Fruit fly (Drosophila melanogaster) whole organism, embryonic: Measurements from ENCODE around the gene hook.

ENCODE experiments used
- Ada2b ChIP-seq: fragments of 200-800 bp; sonication (Bioruptor generic); IDR thresholded peaks from 2 replicates; pipeline ENCODE4 v1.3.6; 2022; ENCODE audit warnings: missing biosample characterization, missing genetic modification characterization
- Aef1 ChIP-seq: fragments of 200-800 bp; sonication (Bioruptor generic); IDR thresholded peaks from 3 replicates; pipeline ENCODE4 v1.3.6; 2022; ENCODE audit warnings: missing biosample characterization, missing genetic modification characterization
- Bteb2 ChIP-seq: fragments of 200-800 bp; sonication (Bioruptor generic); optimal IDR thresholded peaks from 2 replicates; lab custom pipeline; 2016; ENCODE audit warnings: missing biosample characterization, missing genetic modification characterization
- CG1024 ChIP-seq: fragments of 200-800 bp; sonication (Bioruptor generic); IDR thresholded peaks from 2 replicates; pipeline ENCODE4 v1.3.6; 2022; ENCODE audit warnings: missing biosample characterization, missing genetic modification characterization
- CG10274 ChIP-seq: fragments of 200-800 bp; sonication (Bioruptor generic); optimal IDR thresholded peaks from 3 replicates; lab custom pipeline; 2017; ENCODE audit warnings: missing biosample characterization, mild to moderate bottlenecking, missing genetic modification characterization
- CG10366 ChIP-seq: fragments of 200-800 bp; sonication (Bioruptor generic); IDR thresholded peaks from 2 replicates; pipeline ENCODE4 v1.3.6; 2022; ENCODE audit warnings: missing biosample characterization, missing genetic modification characterization
- CG10462 ChIP-seq: fragments of 200-800 bp; sonication (Bioruptor generic); optimal IDR thresholded peaks from 2 replicates; lab custom pipeline; 2016; ENCODE audit warnings: missing biosample characterization, missing genetic modification characterization
- CG12391 ChIP-seq: fragments of 200-800 bp; sonication (Bioruptor generic); optimal IDR thresholded peaks from 3 replicates; lab custom pipeline; 2018; ENCODE audit warnings: missing biosample characterization, mild to moderate bottlenecking, missing genetic modification characterization, moderate library complexity
- CG16813 ChIP-seq: fragments of 200-800 bp; sonication (Bioruptor generic); IDR thresholded peaks from 3 replicates; pipeline ENCODE4 v1.3.6; 2022; ENCODE audit warnings: missing biosample characterization, missing genetic modification characterization; ENCODE audit not compliant: partially characterized antibody
- CG34376 ChIP-seq: fragments of 200-800 bp; sonication (Bioruptor generic); optimal IDR thresholded peaks from 2 replicates; lab custom pipeline; 2018; ENCODE audit warnings: missing biosample characterization, mild to moderate bottlenecking, missing genetic modification characterization
- CG3838 ChIP-seq: fragments of 200-800 bp; sonication (Bioruptor generic); optimal IDR thresholded peaks from 3 replicates; lab custom pipeline; 2016; ENCODE audit warnings: missing biosample characterization, missing genetic modification characterization
- CG3995 ChIP-seq: fragments of 200-800 bp; sonication (Bioruptor generic); optimal IDR thresholded peaks from 3 replicates; lab custom pipeline; 2016; ENCODE audit warnings: missing biosample characterization, missing genetic modification characterization
- CG4282 ChIP-seq: fragments of 200-800 bp; sonication (Bioruptor generic); optimal IDR thresholded peaks from 2 replicates; lab custom pipeline; 2016; ENCODE audit warnings: missing biosample characterization, missing genetic modification characterization
- CG4328 ChIP-seq: fragments of 200-800 bp; sonication (Bioruptor generic); optimal IDR thresholded peaks from 3 replicates; lab custom pipeline; 2017; ENCODE audit warnings: missing biosample characterization, missing genetic modification reagents, missing genetic modification characterization
- CG4360 ChIP-seq: fragments of 200-800 bp; sonication (Bioruptor generic); IDR thresholded peaks from 2 replicates; pipeline ENCODE4 v1.3.6; 2022; ENCODE audit warnings: missing biosample characterization, missing genetic modification characterization
- CG4707 ChIP-seq: fragments of 200-800 bp; sonication (Bioruptor generic); optimal IDR thresholded peaks from 2 replicates; lab custom pipeline; 2018; ENCODE audit warnings: missing biosample characterization, mild to moderate bottlenecking, missing genetic modification characterization, moderate library complexity
- CG7357 ChIP-seq: fragments of 200-800 bp; sonication (Bioruptor generic); IDR thresholded peaks from 3 replicates; pipeline ENCODE4 v1.3.6; 2022; ENCODE audit warnings: missing biosample characterization, missing genetic modification characterization
- CG8478 ChIP-seq: fragments of >200 bp; optimal IDR thresholded peaks from 2 replicates; lab custom pipeline; 2018
- CG9609 ChIP-seq: fragments of 200-800 bp; sonication (Bioruptor generic); optimal IDR thresholded peaks from 3 replicates; lab custom pipeline; 2016; ENCODE audit warnings: missing biosample characterization, missing genetic modification characterization
- CG9932 ChIP-seq: fragments of 200-800 bp; sonication (Bioruptor generic); IDR thresholded peaks from 2 replicates; pipeline ENCODE4 v1.3.6; 2022; ENCODE audit warnings: missing biosample characterization, missing genetic modification characterization
- CoRest ChIP-seq: fragments of 200-800 bp; sonication (Bioruptor generic); optimal IDR thresholded peaks from 3 replicates; lab custom pipeline; 2018; ENCODE audit warnings: missing biosample characterization, mild to moderate bottlenecking, missing genetic modification characterization, moderate library complexity
- Dbx ChIP-seq: fragments of 200-800 bp; sonication (Bioruptor generic); IDR thresholded peaks from 3 replicates; pipeline ENCODE4 v1.3.6; 2022; ENCODE audit warnings: missing biosample characterization, missing genetic modification characterization
- Dip3 ChIP-seq: fragments of 200-800 bp; sonication (Bioruptor generic); optimal IDR thresholded peaks from 3 replicates; lab custom pipeline; 2016; ENCODE audit warnings: missing biosample characterization, missing genetic modification characterization
- HHEX ChIP-seq: fragments of 200-800 bp; sonication (Bioruptor generic); optimal IDR thresholded peaks from 3 replicates; lab custom pipeline; 2017; ENCODE audit warnings: missing biosample characterization, mild to moderate bottlenecking, missing genetic modification characterization, missing genetic modification reagents
- Hmx ChIP-seq: fragments of 200-800 bp; sonication (Bioruptor generic); optimal IDR thresholded peaks from 2 replicates; lab custom pipeline; 2016; ENCODE audit warnings: missing biosample characterization, missing genetic modification characterization
- Hr3 ChIP-seq: fragments of 200-800 bp; sonication (Bioruptor generic); optimal IDR thresholded peaks from 3 replicates; lab custom pipeline; 2016; ENCODE audit warnings: missing biosample characterization, missing genetic modification characterization
- Hsf ChIP-seq: fragments of 200-800 bp; sonication (Bioruptor generic); optimal IDR thresholded peaks from 3 replicates; lab custom pipeline; 2016; ENCODE audit warnings: missing biosample characterization, missing genetic modification characterization
- Rfx ChIP-seq: fragments of 200-800 bp; sonication (Bioruptor generic); IDR thresholded peaks from 2 replicates; pipeline ENCODE4 v1.3.6; 2022; ENCODE audit warnings: missing biosample characterization, missing genetic modification characterization
- Rx ChIP-seq: fragments of 200-800 bp; sonication (Bioruptor generic); IDR thresholded peaks from 2 replicates; pipeline ENCODE4 v1.3.6; 2022; ENCODE audit warnings: missing biosample characterization, missing genetic modification characterization
- amos ChIP-seq: fragments of 200-800 bp; sonication (Bioruptor generic); IDR thresholded peaks from 2 replicates; pipeline ENCODE4 v1.3.6; 2022; ENCODE audit warnings: missing biosample characterization, missing genetic modification characterization; ENCODE audit not compliant: partially characterized antibody
- cato ChIP-seq: fragments of 200-800 bp; sonication (Bioruptor generic); optimal IDR thresholded peaks from 2 replicates; lab custom pipeline; 2016; ENCODE audit warnings: missing biosample characterization, missing genetic modification characterization, borderline replicate concordance
- dimm ChIP-seq: fragments of 200-800 bp; sonication (Bioruptor generic); IDR thresholded peaks from 2 replicates; pipeline ENCODE4 v1.3.6; 2022; ENCODE audit warnings: missing biosample characterization, missing genetic modification characterization
- dpn ChIP-seq, 2 experiments: fragments of 200-800 bp; sonication (Bioruptor generic); optimal IDR thresholded peaks; 3 replicates each; lab custom pipeline; 2016; ENCODE audit warnings: missing biosample characterization in 2 of 2, missing genetic modification characterization in 2 of 2
- esg ChIP-seq: fragments of 200-800 bp; sonication (Bioruptor generic); conservative IDR thresholded peaks from 2 replicates; pipeline ENCODE4 v1.3.6; 2022; ENCODE audit warnings: missing biosample characterization, missing genetic modification characterization
- eve ChIP-seq, 2 experiments: fragments of >200 bp; optimal IDR thresholded peaks; 2 replicates each; lab custom pipeline; 2017; ENCODE audit warnings: missing biosample characterization in 2 of 2, missing genetic modification characterization in 2 of 2
- ftz-f1 ChIP-seq: fragments of 200-800 bp; sonication (Bioruptor generic); optimal IDR thresholded peaks from 2 replicates; lab custom pipeline; 2016; ENCODE audit warnings: missing biosample characterization, missing genetic modification characterization
- fu2 ChIP-seq: fragments of 200-800 bp; sonication (Bioruptor generic); optimal IDR thresholded peaks from 2 replicates; lab custom pipeline; 2016; ENCODE audit warnings: missing biosample characterization, missing genetic modification characterization
- gce ChIP-seq: fragments of 200-800 bp; sonication (Bioruptor generic); IDR thresholded peaks from 3 replicates; pipeline ENCODE4 v1.3.6; 2022; ENCODE audit warnings: missing biosample characterization, missing genetic modification characterization
- inv ChIP-seq: fragments of 200-800 bp; sonication (Bioruptor generic); IDR thresholded peaks from 2 replicates; pipeline ENCODE4 v1.3.6; 2022; ENCODE audit warnings: missing biosample characterization, missing genetic modification characterization; ENCODE audit not compliant: partially characterized antibody
- jumu ChIP-seq: fragments of 200-800 bp; sonication (Bioruptor generic); optimal IDR thresholded peaks from 3 replicates; lab custom pipeline; 2016; ENCODE audit warnings: missing biosample characterization, missing genetic modification characterization
- kah ChIP-seq: fragments of 200-800 bp; sonication (Bioruptor generic); optimal IDR thresholded peaks from 2 replicates; lab custom pipeline; 2018; ENCODE audit warnings: missing biosample characterization, mild to moderate bottlenecking, missing genetic modification characterization
- kay ChIP-seq: fragments of 200-800 bp; sonication (Bioruptor generic); optimal IDR thresholded peaks from 2 replicates; lab custom pipeline; 2016; ENCODE audit warnings: missing biosample characterization, missing genetic modification characterization
- klu ChIP-seq: fragments of 200-800 bp; sonication (Bioruptor generic); IDR thresholded peaks from 2 replicates; pipeline ENCODE4 v1.3.6; 2022; ENCODE audit warnings: missing biosample characterization, missing genetic modification characterization
- kni ChIP-seq: fragments of 200-800 bp; sonication (Bioruptor generic); optimal IDR thresholded peaks from 3 replicates; lab custom pipeline; 2017; ENCODE audit warnings: mild to moderate bottlenecking, missing biosample characterization, missing genetic modification reagents, missing genetic modification characterization
- knrl ChIP-seq: fragments of 200-800 bp; sonication (Bioruptor generic); IDR thresholded peaks from 3 replicates; pipeline ENCODE4 v1.3.6; 2022; ENCODE audit warnings: missing biosample characterization, missing genetic modification characterization; ENCODE audit not compliant: partially characterized antibody
- lab ChIP-seq: fragments of 200-800 bp; sonication (Bioruptor generic); optimal IDR thresholded peaks from 3 replicates; lab custom pipeline; 2017; ENCODE audit warnings: missing biosample characterization, missing genetic modification characterization, mild to moderate bottlenecking, moderate library complexity, missing genetic modification reagents
- sd ChIP-seq: fragments of 200-800 bp; sonication (Bioruptor generic); optimal IDR thresholded peaks from 3 replicates; lab custom pipeline; 2018; ENCODE audit warnings: missing biosample characterization, mild to moderate bottlenecking, missing genetic modification characterization, moderate library complexity
- sr ChIP-seq: fragments of 200-800 bp; sonication (Bioruptor generic); IDR thresholded peaks from 3 replicates; pipeline ENCODE4 v1.3.6; 2022; ENCODE audit warnings: missing biosample characterization, missing genetic modification characterization
- tgo ChIP-seq: fragments of 200-800 bp; sonication (Bioruptor generic); IDR thresholded peaks from 3 replicates; pipeline ENCODE4 v1.3.6; 2022; ENCODE audit warnings: missing biosample characterization, missing genetic modification characterization
- tio ChIP-seq: fragments of 200-800 bp; sonication (Bioruptor generic); optimal IDR thresholded peaks from 2 replicates; lab custom pipeline; 2017; ENCODE audit warnings: missing biosample characterization, missing genetic modification characterization, inconsistent platforms
- ttk ChIP-seq: fragments of 200-800 bp; sonication (Bioruptor generic); IDR thresholded peaks from 2 replicates; pipeline ENCODE4 v2.1.2; 2022; ENCODE audit warnings: missing biosample characterization, missing genetic modification characterization
- twi ChIP-seq: fragments of 200-800 bp; optimal IDR thresholded peaks from 2 replicates; lab custom pipeline; 2019; ENCODE audit warnings: missing biosample characterization, mild to moderate bottlenecking, missing genetic modification characterization, moderate library complexity

Gene hook

dm6 chr2L:19009130-19009529 lies 24.2 kb downstream of the hook start, which contains the start of gene RpL30 (continued):
- TF ChIP-seq gce (GFP tag; lab: Robert Waterston, UW) (peak; percentile 94), Rx (GFP tag; lab: Robert Waterston, UW) (peak; percentile 84), CG4360 (GFP tag; lab: Robert Waterston, UW) (peak; percentile 70), tgo (GFP tag; lab: Robert Waterston, UW) (peak; percentile 81), Bteb2 (peak; percentile 88), knrl (peak; percentile 74), Dbx (GFP tag; lab: Robert Waterston, UW) (peak; percentile 94), CG7357 (GFP tag; lab: Robert Waterston, UW) (peak; percentile 55; the same call in 2 of the 3 replicates), Hmx (GFP tag; lab: Kevin White, UChicago) (no peak), Dip3 (GFP tag; lab: Kevin White, UChicago) (peak; percentile 78), ftz-f1 (GFP tag; lab: Kevin White, UChicago) (peak; percentile 91), CG4707 (GFP tag; lab: Kevin White, UChicago) (peak; percentile 94), CG9609 (GFP tag; lab: Kevin White, UChicago) (peak; percentile 92), CG9932 (GFP tag; lab: Robert Waterston, UW) (peak; percentile 86), CG4328 (GFP tag; lab: Kevin White, UChicago) (peak; percentile 90), inv (GFP tag; lab: Robert Waterston, UW) (peak; percentile 33; the same call in 1 of the 2 replicates), CG8478 (peak; percentile 65), lab (GFP tag; lab: Kevin White, UChicago) (peak; percentile 98), CG10274 (GFP tag; lab: Kevin White, UChicago) (peak; percentile 79), CG34376 (GFP tag; lab: Kevin White, UChicago) (peak; percentile 98), ttk (GFP tag; lab: Robert Waterston, UW) (peak; percentile 74), CG16813 (GFP tag; lab: Robert Waterston, UW) (peak; percentile 54; the same call in 2 of the 3 replicates), CG1024 (peak; percentile 71), Aef1 (GFP tag; lab: Robert Waterston, UW) (peak; percentile 60), CG10462 (GFP tag; lab: Kevin White, UChicago) (peak; percentile 77), kni (GFP tag; lab: Kevin White, UChicago) (peak; percentile 89), HHEX (GFP tag; lab: Kevin White, UChicago) (peak; percentile 95), tio (GFP tag; lab: Kevin White, UChicago) (peak; percentile 61), dimm (peak; percentile 50; the same call in 1 of the 2 replicates), kay (GFP tag; lab: Kevin White, UChicago) (peak; percentile 59), sd (peak; percentile 88), Ada2b (GFP tag; lab: Robert Waterston, UW) (peak; percentile 69), sr (GFP tag; lab: Robert Waterston, UW) (peak; percentile 89), CG12391 (peak; percentile 90), CG4282 (peak; percentile 87), Hr3 (GFP tag; lab: Kevin White, UChicago) (peak; percentile 51), eve (GFP tag; optimal IDR thresholded peaks at IDR 0.05; lab: Kevin White, UChicago) (no peak), cato (GFP tag; lab: Kevin White, UChicago) (peak; percentile 9), Hsf (GFP tag; lab: Kevin White, UChicago) (peak; percentile 88), twi (tag; lab: Kevin White, UChicago) (peak; percentile 77), fu2 (GFP tag; lab: Kevin White, UChicago) (peak; percentile 77), amos (GFP tag; lab: Robert Waterston, UW) (peak; percentile 69), kah (GFP tag; lab: Kevin White, UChicago) (peak; percentile 88), klu (GFP tag; lab: Robert Waterston, UW) (no peak; the same call in 1 of the 2 replicates), CoRest (tag; lab: Kevin White, UChicago) (peak; percentile 82), jumu (GFP tag; lab: Kevin White, UChicago) (peak; percentile 83), esg (GFP tag; lab: Robert Waterston, UW) (0 out of 2 replicates have a peak, but pooled peaks have one; percentile 39), CG3995 (GFP tag; lab: Kevin White, UChicago) (peak; percentile 74), Rfx (peak; percentile 93), CG3838 (GFP tag; lab: Kevin White, UChicago) (peak; percentile 64), dpn (GFP tag; optimal IDR thresholded peaks at IDR 0.05; lab: Kevin White, UChicago) (peak; percentile 81 to 93), CG10366 (GFP tag; lab: Robert Waterston, UW) (peak; percentile 75)
